Fruit fly (Drosophila melanogaster): ENCODE data around the gene tnc.

Gene tnc

DNA sequence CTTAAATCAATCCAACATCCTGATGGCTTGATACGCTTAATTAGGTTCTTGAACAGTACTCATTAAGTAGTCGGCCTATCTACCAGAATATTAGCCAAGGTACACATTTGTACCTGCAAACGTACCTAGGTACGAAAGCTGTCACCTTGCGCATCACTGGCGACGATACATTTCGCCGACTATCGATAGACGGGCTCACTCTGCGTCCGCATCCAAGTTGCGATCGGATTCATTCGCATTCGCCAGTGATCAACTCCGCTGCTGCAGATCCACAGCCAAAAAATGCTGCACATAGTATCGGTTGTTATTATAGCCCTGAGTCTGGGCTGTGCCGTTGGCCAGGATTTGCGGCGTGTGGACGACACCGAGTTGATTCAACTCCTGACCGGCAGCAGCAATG lies 63.3 kb downstream of the tnc start, which contains the start of gene CG11790:
Gene CG11790, plus strand, starts transcription at position 203 of the 400 bp plus-strand sequence.
- TF ChIP-seq CG8478 (optimal IDR thresholded peaks at IDR 0.05) (no peak), pan (optimal IDR thresholded peaks at IDR 0.05) (no peak), Dll (optimal IDR thresholded peaks at IDR 0.05) (no peak), usp (GFP tag; optimal IDR thresholded peaks at IDR 0.05) (no peak), EcR (GFP tag; optimal IDR thresholded peaks at IDR 0.05) (no peak), psq (optimal IDR thresholded peaks at IDR 0.05) (no peak)

DNA sequence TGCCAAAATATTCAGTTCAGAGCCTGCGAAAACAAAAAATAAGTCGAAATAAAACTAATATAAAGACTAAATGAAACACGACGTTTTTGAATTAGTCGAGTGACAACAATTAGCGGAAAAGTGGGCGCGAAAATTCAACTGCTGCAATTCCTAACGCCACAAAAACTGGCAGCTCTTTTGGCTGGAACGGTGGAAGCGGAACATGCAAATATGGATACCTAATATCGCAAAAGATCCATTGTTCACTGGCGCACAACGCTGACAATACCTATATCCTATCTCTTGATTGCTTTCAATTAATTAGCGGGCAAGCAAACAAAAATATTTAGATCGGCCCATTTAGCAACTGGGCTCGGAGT lies 65.2 kb downstream of the tnc start, which contains the start of gene CG11791:
Gene CG11791, plus strand, starts transcription at position 234 of the 359 bp plus-strand sequence.
- no peak for TF ChIP-seq usp (GFP tag; optimal IDR thresholded peaks at IDR 0.05)
- no peak for TF ChIP-seq Dll (optimal IDR thresholded peaks at IDR 0.05)
- TF ChIP-seq CG8478 (optimal IDR thresholded peaks at IDR 0.05): no peak
- no peak for TF ChIP-seq EcR (GFP tag; optimal IDR thresholded peaks at IDR 0.05)
- TF ChIP-seq pan (optimal IDR thresholded peaks at IDR 0.05): no peak
- no peak for TF ChIP-seq psq (optimal IDR thresholded peaks at IDR 0.05)

DNA sequence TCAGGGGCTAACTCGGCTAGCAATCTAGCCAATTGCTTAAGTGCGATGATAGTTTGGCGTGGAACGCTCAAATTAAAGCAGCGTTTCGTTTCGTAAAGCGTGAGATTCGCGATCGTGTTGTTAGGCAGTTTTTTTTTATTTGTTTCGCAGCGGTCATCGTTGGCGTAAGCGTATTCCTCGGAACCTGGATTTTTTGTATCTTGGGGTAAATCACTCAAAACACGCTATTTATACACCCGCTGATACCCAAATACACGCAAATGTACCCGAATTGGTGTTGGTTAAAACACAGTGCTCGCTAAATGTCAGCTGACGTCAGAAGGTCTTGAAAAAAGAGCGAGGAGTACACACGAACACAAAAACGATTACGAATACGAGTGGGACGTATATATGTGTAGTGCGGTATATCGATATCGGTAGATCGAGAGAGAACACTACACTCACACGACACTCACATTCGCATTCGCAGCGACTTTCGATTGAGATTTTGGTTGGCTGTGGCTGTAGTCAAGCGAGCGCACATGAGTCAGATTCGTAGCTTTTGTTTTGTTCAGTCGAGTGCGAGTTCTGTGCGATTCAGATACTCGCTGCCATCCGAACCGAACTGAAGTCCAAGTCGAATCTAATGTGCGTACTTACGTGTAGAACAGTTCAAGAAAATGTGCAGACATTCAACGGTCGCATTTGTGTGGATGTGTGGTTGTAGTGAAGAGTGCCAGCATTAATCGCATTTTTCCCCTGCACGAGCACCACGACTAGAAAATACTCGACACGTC lies 65.7 kb downstream of the tnc start:
- TF ChIP-seq usp (GFP tag; optimal IDR thresholded peaks at IDR 0.05): no peak
- no peak for TF ChIP-seq EcR (GFP tag; optimal IDR thresholded peaks at IDR 0.05)

DNA sequence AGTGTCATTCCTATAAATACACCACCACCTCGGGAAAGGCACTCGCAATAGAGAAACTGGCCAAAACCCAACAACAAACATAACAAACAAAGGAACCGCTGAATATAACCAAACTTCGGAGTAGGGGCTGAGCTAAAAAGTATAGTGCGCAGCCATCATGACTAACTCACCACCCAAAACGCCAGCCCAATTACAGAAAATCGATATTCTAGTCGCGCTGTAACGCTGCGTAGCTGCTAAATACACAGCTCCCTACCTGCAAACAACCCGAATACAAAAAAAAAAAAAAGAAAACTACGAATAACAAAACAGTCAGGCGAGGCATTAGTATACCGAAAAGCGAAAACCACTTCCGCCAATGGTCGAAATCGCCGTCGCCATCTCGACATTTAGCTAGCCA lies 66.5 kb downstream of the tnc start:
- TF ChIP-seq pan (optimal IDR thresholded peaks at IDR 0.05) (no peak), EcR (GFP tag; optimal IDR thresholded peaks at IDR 0.05) (no peak), usp (GFP tag; optimal IDR thresholded peaks at IDR 0.05) (no peak), CG8478 (optimal IDR thresholded peaks at IDR 0.05) (no peak), Dll (optimal IDR thresholded peaks at IDR 0.05) (no peak), psq (optimal IDR thresholded peaks at IDR 0.05) (no peak)

DNA sequence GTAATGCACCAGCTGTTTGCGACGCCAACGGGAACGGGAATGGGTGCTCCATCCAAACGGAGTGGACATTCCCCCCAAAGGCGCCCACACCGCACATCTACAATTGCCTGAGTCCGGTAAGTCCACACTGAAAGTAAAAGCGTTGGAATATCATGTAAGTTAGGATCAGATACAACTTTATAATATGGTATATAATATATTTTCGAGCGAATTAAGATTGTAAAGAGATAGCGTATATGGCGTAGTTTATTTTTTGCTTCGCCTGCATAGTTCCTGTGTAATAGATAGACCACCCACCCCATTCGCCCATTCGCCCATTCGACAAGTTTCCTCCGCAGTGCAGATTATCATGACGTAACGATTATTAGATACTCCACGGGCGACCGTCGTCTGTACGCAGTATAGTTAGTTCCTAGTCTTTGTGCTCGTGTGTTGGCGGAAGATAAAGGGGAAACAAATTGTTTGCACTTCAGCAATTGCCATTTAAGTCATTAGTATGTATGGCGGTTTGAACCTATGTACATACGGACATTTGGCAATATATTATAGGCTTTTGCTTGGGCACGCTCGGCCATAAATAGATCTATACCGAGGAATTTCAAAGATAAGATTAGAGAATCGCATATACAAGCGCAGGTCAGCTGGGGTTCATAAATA lies 67.4 kb downstream of the tnc start:
- TF ChIP-seq EcR (GFP tag; optimal IDR thresholded peaks at IDR 0.05): no peak
- TF ChIP-seq pan (optimal IDR thresholded peaks at IDR 0.05): no peak
- TF ChIP-seq usp (GFP tag; optimal IDR thresholded peaks at IDR 0.05): no peak
- TF ChIP-seq Dll (optimal IDR thresholded peaks at IDR 0.05): no peak
- no peak for TF ChIP-seq CG8478 (optimal IDR thresholded peaks at IDR 0.05)
- TF ChIP-seq psq (optimal IDR thresholded peaks at IDR 0.05): no peak

DNA sequence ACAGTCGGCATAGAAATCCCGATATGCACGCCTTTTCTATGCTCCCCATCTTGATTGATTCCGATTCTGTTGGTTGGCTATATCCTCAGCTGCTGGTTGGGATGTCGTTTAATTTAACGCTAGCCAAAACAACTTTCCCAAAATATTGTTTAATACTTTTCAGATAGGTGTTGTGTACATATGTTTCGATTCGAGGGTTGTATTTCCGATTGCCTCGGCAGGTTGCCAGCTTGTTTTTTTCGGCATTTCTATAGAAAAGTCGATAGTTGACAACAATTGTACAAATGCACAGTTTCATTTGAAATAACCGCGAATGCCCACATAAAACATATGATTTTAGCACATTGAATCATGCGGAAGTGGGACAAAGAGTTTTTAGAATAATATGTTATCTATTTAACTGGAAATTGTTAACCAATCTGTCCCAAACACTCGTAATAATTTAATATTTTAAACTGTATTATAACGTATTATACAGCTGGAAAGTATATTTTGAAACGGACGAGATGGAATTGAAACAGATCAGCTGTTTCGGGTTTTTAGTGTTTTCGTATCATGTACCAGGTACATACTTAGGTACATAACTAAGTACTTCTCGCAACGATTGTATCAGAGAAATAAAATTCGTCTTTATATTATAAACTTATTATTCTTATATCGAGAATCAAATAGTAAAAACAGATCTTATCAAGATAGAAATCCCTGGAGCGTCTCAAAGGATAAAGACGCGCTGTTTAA lies 70.4 kb downstream of the tnc start, which contains the start of gene CG31109:
Gene CG31109, minus strand, starts transcription at position 203 of the 738 bp plus-strand sequence.
- no peak for TF ChIP-seq pan (optimal IDR thresholded peaks at IDR 0.05)
- no peak for TF ChIP-seq EcR (GFP tag; optimal IDR thresholded peaks at IDR 0.05)
- no peak for TF ChIP-seq psq (optimal IDR thresholded peaks at IDR 0.05)
- no peak for TF ChIP-seq CG8478 (optimal IDR thresholded peaks at IDR 0.05)
- no peak for TF ChIP-seq Dll (optimal IDR thresholded peaks at IDR 0.05)
- no peak for TF ChIP-seq usp (GFP tag; optimal IDR thresholded peaks at IDR 0.05)

DNA sequence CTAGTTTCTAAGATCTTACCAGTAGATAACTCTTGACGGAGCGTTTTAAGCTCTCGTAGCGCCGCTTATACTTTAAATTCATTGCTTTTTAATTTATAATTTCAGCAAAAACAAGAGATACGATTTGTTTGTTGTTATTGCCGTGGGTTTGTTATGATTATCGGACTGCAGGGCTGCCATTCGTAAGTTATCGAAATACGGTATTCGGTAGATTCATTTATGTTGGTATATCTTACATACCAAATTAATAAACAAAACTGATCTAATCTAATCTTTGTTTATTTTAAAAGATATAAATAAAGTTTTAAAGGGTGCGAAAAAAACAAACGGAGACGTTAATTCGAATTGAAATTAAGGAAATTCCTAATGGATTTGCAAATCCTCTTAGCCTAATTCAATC lies 71.8 kb downstream of the tnc start, which contains the start of the genes CG31111 and stac:
Gene CG31111, minus strand, starts transcription at position 162 of the 400 bp plus-strand sequence.
Gene stac, plus strand, starts transcription at position 271 of the 400 bp plus-strand sequence.
- TF ChIP-seq pan (optimal IDR thresholded peaks at IDR 0.05): no peak
- no peak for TF ChIP-seq Dll (optimal IDR thresholded peaks at IDR 0.05)
- no peak for TF ChIP-seq CG8478 (optimal IDR thresholded peaks at IDR 0.05)
- no peak for TF ChIP-seq EcR (GFP tag; optimal IDR thresholded peaks at IDR 0.05)
- TF ChIP-seq psq (optimal IDR thresholded peaks at IDR 0.05): no peak

DNA sequence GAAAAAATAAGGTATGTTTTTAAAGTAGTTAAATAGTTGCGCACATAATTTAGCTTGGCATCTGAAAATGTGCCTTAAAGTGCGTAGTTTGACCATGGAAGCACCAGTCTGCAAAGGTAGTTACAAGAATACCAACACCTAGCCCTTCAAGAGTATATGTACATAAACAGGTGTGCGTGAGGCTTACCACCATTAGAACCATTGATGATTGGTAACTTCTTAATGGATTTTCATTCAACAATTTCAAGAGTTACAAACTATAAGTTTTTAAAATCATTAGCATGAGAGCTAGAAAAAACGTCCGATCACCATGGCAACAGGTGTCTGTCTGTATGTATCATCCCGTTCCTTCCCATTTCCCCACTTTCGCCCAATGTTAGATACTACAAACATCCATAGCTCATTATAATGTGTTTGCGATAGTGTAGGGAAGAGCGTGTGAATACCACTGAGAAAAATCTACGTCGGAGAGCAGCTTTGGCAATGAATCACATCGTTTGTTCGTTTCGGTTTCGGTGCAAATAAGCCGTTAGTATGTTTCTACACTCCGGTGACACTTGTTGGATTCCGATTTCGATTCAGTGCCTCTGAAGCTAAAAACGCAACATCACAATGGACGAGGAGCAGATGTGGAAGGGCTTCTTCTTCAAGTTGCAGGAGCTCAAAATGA lies 72.4 kb downstream of the tnc start:
- TF ChIP-seq CG8478 (optimal IDR thresholded peaks at IDR 0.05) (no peak), EcR (GFP tag; optimal IDR thresholded peaks at IDR 0.05) (no peak), psq (optimal IDR thresholded peaks at IDR 0.05) (no peak), Dll (optimal IDR thresholded peaks at IDR 0.05) (no peak), usp (GFP tag; optimal IDR thresholded peaks at IDR 0.05) (no peak)

DNA sequence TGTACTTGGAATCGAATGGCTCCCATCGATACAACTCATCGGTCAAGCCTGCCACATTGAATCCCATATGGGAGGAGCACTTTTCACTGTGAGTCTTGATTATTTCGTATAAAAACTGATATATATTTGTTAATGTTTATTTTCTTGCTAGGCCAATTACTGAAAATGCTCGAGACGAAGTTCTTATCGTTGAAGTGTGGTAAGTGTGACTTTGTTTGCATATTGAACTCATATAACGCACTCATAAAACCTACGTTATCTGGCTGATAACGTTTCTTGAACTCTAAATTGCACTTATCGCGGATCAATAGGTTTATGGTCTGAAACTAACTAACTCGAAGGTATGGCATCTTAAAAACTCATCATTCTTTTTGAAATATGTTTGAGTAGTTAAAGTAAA lies 76.3 kb downstream of the tnc start:
- TF ChIP-seq psq (optimal IDR thresholded peaks at IDR 0.05) (no peak), EcR (GFP tag; optimal IDR thresholded peaks at IDR 0.05) (no peak), usp (GFP tag; optimal IDR thresholded peaks at IDR 0.05) (no peak), pan (optimal IDR thresholded peaks at IDR 0.05) (no peak), CG8478 (optimal IDR thresholded peaks at IDR 0.05) (no peak), Dll (optimal IDR thresholded peaks at IDR 0.05) (no peak)

DNA sequence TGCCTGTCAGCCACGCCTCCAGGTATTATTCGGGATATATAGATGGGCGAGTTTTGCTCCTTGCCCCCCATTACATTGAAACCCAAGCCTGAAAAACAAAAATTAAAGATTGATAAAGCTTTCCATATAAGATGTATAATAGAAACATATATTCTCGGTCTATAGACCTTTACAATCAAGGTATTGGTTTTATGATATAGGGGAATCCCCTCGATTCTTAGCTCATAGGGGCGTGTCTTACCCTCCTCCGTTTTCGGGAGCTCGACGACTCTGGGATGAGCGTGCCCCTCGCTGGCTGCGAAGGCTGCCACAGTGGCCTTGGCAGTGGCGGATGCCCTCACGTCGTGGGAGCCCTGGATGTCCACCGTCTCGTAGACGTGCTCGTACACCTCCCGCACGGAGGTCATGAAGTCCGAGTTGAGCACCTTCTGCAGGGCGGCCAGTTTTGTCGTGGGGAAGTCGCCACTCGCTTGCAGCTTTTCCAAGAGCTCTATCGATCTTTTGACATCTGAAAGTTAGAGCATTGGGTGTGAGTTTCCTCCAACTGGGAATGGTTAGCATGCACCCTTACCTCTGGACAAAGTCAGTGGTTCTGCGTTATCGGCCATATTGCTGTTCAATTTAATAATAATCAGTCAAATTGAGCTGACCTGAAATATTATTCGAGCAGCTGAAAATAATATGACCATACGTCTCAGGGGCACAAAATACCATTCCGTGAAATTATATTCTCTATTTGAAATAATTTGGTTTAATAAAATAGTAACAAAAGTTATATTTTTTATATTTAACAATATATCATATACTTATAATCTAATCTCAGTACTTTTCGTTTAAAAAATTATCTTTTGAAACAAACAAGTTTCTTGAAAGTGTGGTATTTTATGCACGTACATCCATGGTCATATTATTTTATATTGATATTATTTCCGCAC lies 81.0 kb downstream of the tnc start, which contains the start of the genes veli and PQBP1:
Gene veli, minus strand, starts transcription at position 685 of the 935 bp plus-strand sequence.
Gene PQBP1, plus strand, starts transcription at position 885 of the 935 bp plus-strand sequence.
- TF ChIP-seq Dll (optimal IDR thresholded peaks at IDR 0.05): no peak
- TF ChIP-seq psq (optimal IDR thresholded peaks at IDR 0.05): no peak
- TF ChIP-seq CG8478 (optimal IDR thresholded peaks at IDR 0.05): no peak
- TF ChIP-seq usp (GFP tag; optimal IDR thresholded peaks at IDR 0.05): no peak

Data from whole organism.